Worm (Caenorhabditis elegans): ENCODE measurements around the gene cyp-13A7.

The cyp-13A7 gene

DNA sequence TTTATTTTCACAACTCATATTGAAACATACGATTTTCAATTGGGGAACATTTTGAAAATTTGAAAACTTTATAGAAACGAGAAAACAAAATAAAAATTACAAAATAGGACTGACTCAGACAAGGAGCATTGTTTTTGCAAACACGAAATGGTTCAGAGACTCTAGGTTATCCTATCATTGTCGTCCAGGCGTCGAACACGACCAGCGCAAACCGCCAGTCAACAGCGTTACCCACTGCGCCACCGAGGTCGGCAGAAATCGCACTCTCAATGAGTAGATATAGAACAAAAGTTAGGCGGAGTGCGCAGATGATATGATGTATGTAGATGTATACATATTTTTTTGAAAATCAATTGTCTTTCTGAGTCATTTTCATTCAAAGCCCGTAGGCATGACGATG is 28.8 kb upstream of the cyp-13A7 start (continued):
- TF ChIP-seq egl-13 (tag; optimal IDR thresholded peaks at IDR 0.05) = peak; percentile 44
- TF ChIP-seq hpl-2 (GFP tag; optimal IDR thresholded peaks at IDR 0.05) = no peak
- peak; percentile 61; the same call in 1 of the 2 replicates for TF ChIP-seq ceh-88 (GFP tag; IDR thresholded peaks at IDR 0.05)
- TF ChIP-seq rnt-1 (tag; optimal IDR thresholded peaks at IDR 0.05) = peak; percentile 78
- TF ChIP-seq fkh-4 (tag; optimal IDR thresholded peaks at IDR 0.05; ENCODE audit: borderline replicate concordance) = no peak
- TF ChIP-seq hlh-17 (GFP tag; optimal IDR thresholded peaks at IDR 0.05; ENCODE audit: borderline replicate concordance) = no peak
- no peak for TF ChIP-seq unc-30 (tag; optimal IDR thresholded peaks at IDR 0.05)
- no peak for TF ChIP-seq pqm-1 (tag; optimal IDR thresholded peaks at IDR 0.05)
- TF ChIP-seq lin-35 (GFP tag; optimal IDR thresholded peaks at IDR 0.05) = peak; percentile 48 to 68
- TF ChIP-seq swsn-7 (tag; optimal IDR thresholded peaks at IDR 0.05) = peak; percentile 75
- no peak for TF ChIP-seq alr-1 (tag; optimal IDR thresholded peaks at IDR 0.05; ENCODE audit: borderline replicate concordance)
- TF ChIP-seq ama-1 (optimal IDR thresholded peaks at IDR 0.05) = no peak
- no peak for TF ChIP-seq lin-39 (tag; optimal IDR thresholded peaks at IDR 0.05)
- no peak for TF ChIP-seq egl-27 (tag; optimal IDR thresholded peaks at IDR 0.05)
- TF ChIP-seq nhr-77 (tag; optimal IDR thresholded peaks at IDR 0.05) = peak; percentile 52
- no peak for TF ChIP-seq tlp-1 (tag; optimal IDR thresholded peaks at IDR 0.05)
- peak; percentile 16 for TF ChIP-seq hlh-4 (tag; optimal IDR thresholded peaks at IDR 0.05)
- no peak for TF ChIP-seq C34B4.2 (tag; optimal IDR thresholded peaks at IDR 0.05)
- peak; percentile 65 for TF ChIP-seq nhr-19 (GFP tag; conservative IDR thresholded peaks at IDR 0.05)
- TF ChIP-seq mdl-1 (tag; optimal IDR thresholded peaks at IDR 0.05) = peak in 1 of 2 experiments; percentile 62
- no peak for TF ChIP-seq mef-2 (tag; optimal IDR thresholded peaks at IDR 0.05)
- peak; percentile 66 for TF ChIP-seq tbx-2 (tag; optimal IDR thresholded peaks at IDR 0.05)
- TF ChIP-seq nhr-11 (tag; optimal IDR thresholded peaks at IDR 0.05) = no peak
- 0 out of 2 replicates have a peak, but pooled peaks have one; percentile 1 for TF ChIP-seq isw-1 (GFP tag; IDR thresholded peaks at IDR 0.05)
- TF ChIP-seq nhr-20 (tag; optimal IDR thresholded peaks at IDR 0.05) = peak; percentile 83
- no peak for TF ChIP-seq C16A3.4 (tag; optimal IDR thresholded peaks at IDR 0.05)
- no peak for TF ChIP-seq ceh-63 (GFP tag; optimal IDR thresholded peaks at IDR 0.05)
- TF ChIP-seq ceh-90 (tag; optimal IDR thresholded peaks at IDR 0.05) = no peak
- no peak for TF ChIP-seq sup-37 (GFP tag; optimal IDR thresholded peaks at IDR 0.05)
- TF ChIP-seq pax-3 (tag; optimal IDR thresholded peaks at IDR 0.05) = peak; percentile 56
- peak in 2 of 3 experiments; percentile 49 to 53 for TF ChIP-seq dpl-1 (GFP tag; optimal IDR thresholded peaks at IDR 0.05)
- no peak for TF ChIP-seq sptf-1 (tag; optimal IDR thresholded peaks at IDR 0.05)
- no peak for TF ChIP-seq lin-13 (GFP tag; optimal IDR thresholded peaks at IDR 0.05)
- peak; percentile 57 to 59 for TF ChIP-seq lsy-2 (tag; optimal IDR thresholded peaks at IDR 0.05)
- TF ChIP-seq Y116A8C.19 (tag; optimal IDR thresholded peaks at IDR 0.05; ENCODE audit: borderline replicate concordance) = no peak
- peak; percentile 50 for TF ChIP-seq jun-1 (tag; optimal IDR thresholded peaks at IDR 0.05)
- peak; percentile 66 for TF ChIP-seq xbp-1 (tag; optimal IDR thresholded peaks at IDR 0.05)
- peak in 1 of 2 experiments; percentile 71 for TF ChIP-seq ztf-11 (tag; optimal IDR thresholded peaks at IDR 0.05)
- peak; percentile 76 for TF ChIP-seq nhr-90 (tag; optimal IDR thresholded peaks at IDR 0.05; ENCODE audit: poor library complexity)
- peak; percentile 41 for TF ChIP-seq elt-2 (tag; optimal IDR thresholded peaks at IDR 0.05)
- peak; percentile 53 for TF ChIP-seq F16B12.6 (tag; optimal IDR thresholded peaks at IDR 0.05)
- TF ChIP-seq efl-3 (GFP tag; optimal IDR thresholded peaks at IDR 0.05) = no peak
- TF ChIP-seq ets-5 (GFP tag; IDR thresholded peaks at IDR 0.05) = no peak

DNA sequence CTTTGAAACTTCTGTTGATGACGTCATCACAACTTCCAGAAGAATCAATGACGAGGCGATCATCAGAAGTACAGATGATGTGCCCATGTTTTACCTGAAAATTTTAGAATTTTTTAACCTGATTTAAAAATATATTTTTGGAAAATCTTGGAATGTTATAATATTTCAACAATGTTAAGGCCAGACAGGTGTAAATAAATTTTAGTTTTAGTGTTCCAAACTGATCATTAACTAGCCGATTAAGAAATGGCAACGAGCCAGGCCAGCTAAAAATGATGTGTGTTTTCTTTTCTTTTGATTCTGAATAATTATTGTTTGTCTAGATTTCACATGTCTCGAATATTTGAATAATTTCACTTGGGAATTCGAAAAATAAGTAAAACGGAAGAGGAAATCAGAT is 27.6 kb upstream of the cyp-13A7 start, which contains the start of gene T10B9.9:
Gene T10B9.9 (minus strand): TSS at position 101 of the 400 bp plus-strand sequence.
- TF ChIP-seq tbx-2 (tag; optimal IDR thresholded peaks at IDR 0.05) (no peak), C16A3.4 (tag; optimal IDR thresholded peaks at IDR 0.05) (no peak), efl-1 (optimal IDR thresholded peaks at IDR 0.05) (no peak), efl-1 (GFP tag; optimal IDR thresholded peaks at IDR 0.05 in 1 of 2) (no peak), vab-15 (tag; optimal IDR thresholded peaks at IDR 0.05) (no peak), hpl-2 (GFP tag; optimal IDR thresholded peaks at IDR 0.05) (no peak), unc-30 (tag; optimal IDR thresholded peaks at IDR 0.05) (no peak), swsn-7 (tag; optimal IDR thresholded peaks at IDR 0.05) (no peak), fos-1 (tag; optimal IDR thresholded peaks at IDR 0.05) (no peak), zag-1 (tag; optimal IDR thresholded peaks at IDR 0.05) (no peak), pax-3 (tag; optimal IDR thresholded peaks at IDR 0.05) (no peak)

All from whole organism, L1 larva.